Fruit fly (Drosophila melanogaster): ENCODE results near the gene CG12729.
A peak's percentile ranks its signal among the peaks of the same experiment; 100 is the strongest.

The CG12729 gene

DNA sequence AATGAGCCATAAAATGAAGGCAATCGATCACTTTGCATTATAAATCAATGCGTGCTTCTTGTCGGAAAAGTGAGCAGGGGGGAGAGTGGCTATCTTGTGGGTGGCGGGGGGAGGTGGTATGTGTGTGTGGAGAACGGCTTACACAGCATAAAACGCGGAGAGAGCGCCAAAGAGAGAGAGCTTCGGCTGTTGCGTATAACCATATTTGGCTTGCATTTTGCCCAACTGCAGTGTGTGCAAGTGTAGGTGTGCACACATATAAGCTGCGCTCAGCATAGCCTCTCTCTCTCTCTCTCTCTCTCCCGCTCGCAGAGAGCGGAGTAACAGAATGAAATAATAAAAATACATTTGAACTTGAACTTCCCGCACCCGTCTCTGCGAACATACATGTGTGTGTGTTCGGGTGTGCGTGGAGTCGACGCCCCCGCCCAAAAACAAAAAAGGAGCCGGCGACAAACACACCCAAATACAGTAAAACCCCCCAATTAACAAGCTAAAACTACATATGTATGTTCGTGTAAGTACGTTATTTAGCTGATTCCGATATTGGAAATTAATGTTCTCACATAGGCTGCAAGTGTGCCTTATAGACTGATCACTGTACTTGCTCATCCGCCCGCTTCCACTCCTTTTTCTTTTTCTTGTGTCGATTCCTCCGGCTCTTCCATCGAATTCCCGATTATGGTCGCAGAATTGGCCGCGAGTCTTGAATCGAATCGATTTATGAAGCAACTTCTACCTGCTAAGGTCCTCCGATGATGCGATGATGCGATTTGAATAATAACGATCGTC, 41.9 kb downstream of the CG12729 start:
- TF ChIP-seq CG6254 (GFP tag; optimal IDR thresholded peaks at IDR 0.05) (no peak), exex (tag; optimal IDR thresholded peaks at IDR 0.05) (no peak), Deaf1 (tag; optimal IDR thresholded peaks at IDR 0.05) (no peak), gcm2 (GFP tag; optimal IDR thresholded peaks at IDR 0.05) (no peak), CG8765 (GFP tag; IDR thresholded peaks at IDR 0.05) (no peak), Chrac-16 (GFP tag; optimal IDR thresholded peaks at IDR 0.05) (no peak), otp (GFP tag; IDR thresholded peaks at IDR 0.05) (peak; percentile 57; the same call in 2 of the 3 replicates), Pdp1 (GFP tag; optimal IDR thresholded peaks at IDR 0.05) (no peak), CG18262 (tag; optimal IDR thresholded peaks at IDR 0.05) (peak; percentile 46), D (optimal IDR thresholded peaks at IDR 0.05) (no peak), D (GFP tag; optimal IDR thresholded peaks at IDR 0.05) (no peak), insv (GFP tag; optimal IDR thresholded peaks at IDR 0.05) (no peak), CG15011 (GFP tag; optimal IDR thresholded peaks at IDR 0.05) (no peak), lab (GFP tag; optimal IDR thresholded peaks at IDR 0.05) (peak; percentile 55), pnt (GFP tag; optimal IDR thresholded peaks at IDR 0.05) (peak; percentile 31), mirr (GFP tag; optimal IDR thresholded peaks at IDR 0.05) (no peak), caup (GFP tag; optimal IDR thresholded peaks at IDR 0.05; ENCODE audit: severe bottlenecking) (no peak), ttk (GFP tag; IDR thresholded peaks at IDR 0.05) (0 out of 2 replicates have a peak, but pooled peaks have one; percentile 31), CG9932 (GFP tag; IDR thresholded peaks at IDR 0.05) (0 out of 2 replicates have a peak, but pooled peaks have one; percentile 31), CG9727 (GFP tag; optimal IDR thresholded peaks at IDR 0.05) (peak; percentile 14), Atf3 (GFP tag; optimal IDR thresholded peaks at IDR 0.05) (no peak), Six4 (GFP tag; optimal IDR thresholded peaks at IDR 0.05) (no peak), CG12104 (GFP tag; optimal IDR thresholded peaks at IDR 0.05) (no peak), CG18599 (GFP tag; optimal IDR thresholded peaks at IDR 0.05) (peak; percentile 21), sug (tag; optimal IDR thresholded peaks at IDR 0.05) (no peak), CG9437 (GFP tag; optimal IDR thresholded peaks at IDR 0.05) (no peak), CG32532 (GFP tag; IDR thresholded peaks at IDR 0.05) (peak; percentile 34; the same call in 1 of the 2 replicates), CG15696 (tag; optimal IDR thresholded peaks at IDR 0.05) (no peak), Lpt (GFP tag; optimal IDR thresholded peaks at IDR 0.05) (no peak), CG15269 (tag; optimal IDR thresholded peaks at IDR 0.05) (no peak), sens (GFP tag) (peak; percentile 91), CG13624 (GFP tag; optimal IDR thresholded peaks at IDR 0.05) (no peak), CG4282 (GFP tag; optimal IDR thresholded peaks at IDR 0.05) (no peak), bigmax (GFP tag; optimal IDR thresholded peaks at IDR 0.05) (no peak), Xbp1 (GFP tag; optimal IDR thresholded peaks at IDR 0.05) (peak; percentile 30), HmgZ (tag; optimal IDR thresholded peaks at IDR 0.05) (no peak), Dll (GFP tag; IDR thresholded peaks at IDR 0.05; ENCODE audit: partially characterized antibody) (0 out of 4 replicates have a peak, but pooled peaks have one; percentile 40), CG17328 (GFP tag; IDR thresholded peaks at IDR 0.05) (peak; percentile 43; the same call in 1 of the 2 replicates), sc (optimal IDR thresholded peaks at IDR 0.05) (no peak), sc (GFP tag; optimal IDR thresholded peaks at IDR 0.05) (no peak), NC2α (GFP tag; optimal IDR thresholded peaks at IDR 0.05) (no peak), Hr39 (optimal IDR thresholded peaks at IDR 0.05) (no peak), CG10147 (GFP tag; optimal IDR thresholded peaks at IDR 0.05) (no peak), CG8924 (tag; optimal IDR thresholded peaks at IDR 0.05) (no peak), Atf-2 (GFP tag; optimal IDR thresholded peaks at IDR 0.05) (no peak), Dp (GFP tag; optimal IDR thresholded peaks at IDR 0.05) (no peak), CG11504 (tag; optimal IDR thresholded peaks at IDR 0.05) (peak; percentile 22), CG1832 (GFP tag; optimal IDR thresholded peaks at IDR 0.05) (no peak), Dref (GFP tag; IDR thresholded peaks at IDR 0.05) (no peak), Hey (tag; optimal IDR thresholded peaks at IDR 0.05) (no peak)
